Worm (Caenorhabditis elegans) whole organism, L4/young adult: ENCODE results near the gene F52H2.1.
A peak's percentile ranks its signal among the peaks of the same experiment; 100 is the strongest.

Experiments used
- W03F9.2 ChIP-seq: fragments of 150-350 bp; optimal IDR thresholded peaks from 2 replicates; lab custom pipeline; 2014; ENCODE audit warnings: missing biosample characterization, missing genetic modification characterization
- dao-5 ChIP-seq: sonication (generic microtip); optimal IDR thresholded peaks from 2 replicates; lab custom pipeline; 2016; ENCODE audit warnings: missing genotype, missing genetic modification characterization, moderate library complexity, missing compliant biosample characterization
- him-1 ChIP-seq: sonication (generic microtip); optimal IDR thresholded peaks from 2 replicates; lab custom pipeline; 2016; ENCODE audit warnings: missing genotype, missing genetic modification reagents, missing genetic modification characterization, missing compliant biosample characterization

F52H2.1 gene

DNA sequence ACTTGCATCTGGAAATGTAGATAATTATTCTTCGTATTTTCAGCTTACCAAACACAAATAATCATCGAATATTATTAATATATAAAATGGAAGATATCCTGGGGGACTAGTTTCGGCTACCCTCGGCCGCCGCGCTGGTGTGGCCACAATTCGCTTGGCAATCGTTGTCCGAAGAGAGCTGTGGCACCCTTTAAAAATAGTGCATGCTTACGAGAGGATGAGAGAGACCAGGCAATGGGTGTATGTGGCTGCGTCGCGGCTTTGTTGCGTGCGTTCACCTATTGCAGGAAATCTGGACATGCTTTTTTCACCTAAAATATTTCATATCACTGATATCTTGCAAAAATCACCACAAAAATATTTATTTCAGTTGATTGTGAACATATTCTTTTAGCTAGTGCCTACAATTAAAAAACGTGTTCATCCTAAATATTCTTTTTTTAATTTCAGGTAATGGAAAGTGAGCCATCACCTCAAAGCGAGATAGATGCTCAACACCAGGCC, at the start of gene F52H2.1, which contains the start of gene ccd-5:
Gene F52H2.1, plus strand, starts transcription at position 454 of the 504 bp plus-strand sequence.
Gene ccd-5, minus strand, starts transcription at position 8 of the 504 bp plus-strand sequence.
- TF ChIP-seq W03F9.2 (tag; lab: Kevin White, UChicago): no peak
- no peak for TF ChIP-seq dao-5
- no peak for TF ChIP-seq him-1 (tag; lab: Kevin White, UChicago)

DNA sequence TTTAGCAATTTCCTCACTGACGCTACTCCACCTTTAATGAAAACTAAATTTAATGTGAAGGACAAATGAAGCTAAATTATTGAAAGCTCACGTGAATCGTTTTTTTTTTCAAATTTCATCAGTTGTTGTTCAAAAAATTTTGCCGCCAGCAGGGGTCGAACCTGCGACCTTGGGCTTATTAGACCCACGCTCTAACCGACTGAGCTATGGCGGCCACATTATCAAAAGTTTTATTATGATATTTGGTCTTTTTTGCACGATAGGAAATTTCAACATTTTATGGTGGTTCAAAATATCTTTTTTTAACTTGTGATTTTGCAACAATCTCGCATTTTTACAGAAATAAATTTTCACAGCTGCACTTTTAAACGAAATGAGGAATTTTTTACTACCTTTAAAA, 46.8 kb upstream of the F52H2.1 start:
- TF ChIP-seq dao-5 (no peak), W03F9.2 (tag; lab: Kevin White, UChicago) (no peak), him-1 (tag; lab: Kevin White, UChicago) (no peak)

ce11 chrX:2527194-2527593, 45.7 kb upstream of the F52H2.1 start:
- no peak for TF ChIP-seq W03F9.2 (tag; lab: Kevin White, UChicago)
- no peak for TF ChIP-seq him-1 (tag; lab: Kevin White, UChicago)
- no peak for TF ChIP-seq dao-5

- peak; percentile 45 for TF ChIP-seq him-1 (tag; lab: Kevin White, UChicago)
- TF ChIP-seq dao-5: peak; percentile 12
- TF ChIP-seq W03F9.2 (tag; lab: Kevin White, UChicago): no peak
Observed at ce11 chrX:2527877-2528276, 45.0 kb upstream of the F52H2.1 start.

- peak; percentile 19 for TF ChIP-seq W03F9.2 (tag; lab: Kevin White, UChicago)
- TF ChIP-seq dao-5: peak; percentile 42
- no peak for TF ChIP-seq him-1 (tag; lab: Kevin White, UChicago)
Observed at ce11 chrX:2531276-2531675, 41.6 kb upstream of the F52H2.1 start.

DNA sequence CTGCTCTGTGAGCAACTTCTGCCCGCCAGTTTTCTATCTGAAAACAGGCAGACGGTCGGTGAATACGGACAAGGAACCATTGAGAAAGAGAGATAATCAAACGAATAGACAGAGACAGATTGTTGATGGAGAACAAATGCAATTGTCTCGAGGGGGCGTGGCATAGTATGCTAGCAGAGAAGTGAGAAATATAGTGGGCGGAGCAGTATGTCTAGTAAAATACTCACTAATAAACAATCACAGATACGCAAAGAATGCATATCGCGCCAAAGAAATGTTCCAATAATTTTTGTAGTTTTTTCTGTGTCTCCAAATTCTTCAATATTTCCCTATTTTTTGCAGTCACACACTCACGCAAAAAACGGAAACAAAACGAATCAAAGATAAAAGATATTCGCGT, 40.5 kb upstream of the F52H2.1 start, which contains the start of gene tbc-12:
Gene tbc-12, minus strand, starts transcription at position 101 of the 400 bp plus-strand sequence.
- TF ChIP-seq him-1 (tag; lab: Kevin White, UChicago): no peak
- no peak for TF ChIP-seq W03F9.2 (tag; lab: Kevin White, UChicago)
- no peak for TF ChIP-seq dao-5

- no peak for TF ChIP-seq dao-5
- no peak for TF ChIP-seq W03F9.2 (tag; lab: Kevin White, UChicago)
- TF ChIP-seq him-1 (tag; lab: Kevin White, UChicago): peak; percentile 47
Observed at ce11 chrX:2536246-2536772, 36.6 kb upstream of the F52H2.1 start.

ce11 chrX:2538713-2539112, 34.2 kb upstream of the F52H2.1 start:
- TF ChIP-seq W03F9.2 (tag; lab: Kevin White, UChicago) (no peak), him-1 (tag; lab: Kevin White, UChicago) (no peak), dao-5 (no peak)

DNA sequence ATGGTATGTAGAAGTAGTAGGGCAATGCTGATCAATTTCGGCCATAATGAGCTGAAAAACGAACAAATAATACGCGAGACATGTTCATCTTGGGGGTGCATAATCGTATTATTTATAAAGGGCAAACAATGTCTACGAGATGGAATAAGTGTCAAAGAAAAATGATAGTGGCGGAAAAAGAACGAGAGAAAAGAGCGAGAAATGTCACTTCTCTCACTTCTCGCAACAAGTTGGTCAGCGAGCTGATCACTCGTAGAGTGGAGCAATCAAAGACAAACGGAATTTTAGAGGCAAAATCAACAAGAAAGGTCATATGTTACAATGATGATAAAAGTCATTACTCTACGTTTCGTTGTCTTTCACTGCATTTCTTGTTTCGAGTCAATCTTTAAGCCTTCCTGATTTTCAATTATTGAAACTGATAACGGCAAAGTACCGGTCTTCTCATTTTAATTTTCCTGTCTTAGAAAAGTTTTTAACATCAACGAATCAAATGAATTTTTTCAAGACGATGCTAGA, 31.8 kb upstream of the F52H2.1 start, which contains the start of gene F52H2.3:
Gene F52H2.3, minus strand, starts transcription at position 51 of the 519 bp plus-strand sequence.
- TF ChIP-seq W03F9.2 (tag; lab: Kevin White, UChicago) (no peak), dao-5 (no peak), him-1 (tag; lab: Kevin White, UChicago) (no peak)

- no peak for TF ChIP-seq him-1 (tag; lab: Kevin White, UChicago)
- no peak for TF ChIP-seq W03F9.2 (tag; lab: Kevin White, UChicago)
- TF ChIP-seq dao-5: no peak
Observed at ce11 chrX:2543353-2543752, 29.5 kb upstream of the F52H2.1 start.

ce11 chrX:2544645-2545044, 28.3 kb upstream of the F52H2.1 start:
- TF ChIP-seq dao-5: no peak
- TF ChIP-seq W03F9.2 (tag; lab: Kevin White, UChicago): no peak
- no peak for TF ChIP-seq him-1 (tag; lab: Kevin White, UChicago)

ce11 chrX:2548884-2549283, 24.0 kb upstream of the F52H2.1 start, which contains the start of gene smvt-1:
TSS of gene smvt-1 (minus strand) at chrX:2548984.
- TF ChIP-seq dao-5 (no peak), W03F9.2 (tag; lab: Kevin White, UChicago) (no peak), him-1 (tag; lab: Kevin White, UChicago) (no peak)

DNA sequence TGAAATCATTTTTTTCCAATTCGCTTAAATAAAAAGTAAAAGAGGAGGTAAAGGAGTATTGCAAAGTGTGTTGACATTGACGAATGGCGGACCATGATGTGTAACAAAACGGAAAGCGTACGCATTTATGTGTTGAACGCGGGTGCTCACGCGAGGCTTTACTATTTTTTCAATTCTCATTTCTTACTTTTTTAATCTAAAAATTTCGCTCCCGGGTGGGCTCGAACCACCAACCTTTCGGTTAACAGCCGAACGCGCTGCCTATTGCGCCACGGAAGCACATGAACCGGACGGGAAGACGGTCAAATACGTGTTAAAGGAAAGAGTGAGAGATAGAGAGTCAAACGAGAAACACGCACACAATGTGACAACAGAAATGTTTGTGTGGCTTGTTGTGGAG, 23.6 kb upstream of the F52H2.1 start:
- peak; percentile 7 for TF ChIP-seq W03F9.2 (tag; lab: Kevin White, UChicago)
- TF ChIP-seq him-1 (tag; lab: Kevin White, UChicago): peak; percentile 69
- TF ChIP-seq dao-5: peak; percentile 52

- TF ChIP-seq him-1 (tag; lab: Kevin White, UChicago): no peak
- no peak for TF ChIP-seq W03F9.2 (tag; lab: Kevin White, UChicago)
- no peak for TF ChIP-seq dao-5
Observed at ce11 chrX:2550665-2551064, 22.2 kb upstream of the F52H2.1 start.
